Worm (Caenorhabditis elegans): ENCODE data around the gene inpp-4B.

- TF ChIP-seq flt-1 (GFP tag; IDR thresholded peaks at IDR 0.05): no peak
- no peak for TF ChIP-seq tab-1 (GFP tag; IDR thresholded peaks at IDR 0.05)
- TF ChIP-seq T22C8.4 (GFP tag; IDR thresholded peaks at IDR 0.05): no peak
- TF ChIP-seq ztf-23 (GFP tag; IDR thresholded peaks at IDR 0.05): no peak
- no peak for TF ChIP-seq cog-1 (tag; optimal IDR thresholded peaks at IDR 0.05)
- TF ChIP-seq ztf-29 (GFP tag; IDR thresholded peaks at IDR 0.05): no peak
- no peak for TF ChIP-seq klf-2 (GFP tag; conservative IDR thresholded peaks at IDR 0.05)
Measured at ce11 chrIII:10231641-10232040, 35.0 kb downstream of the inpp-4B start.

Data from whole organism, midembryonic.